Worm (Caenorhabditis elegans) whole organism, mixed stage, embryonic: ENCODE measurements around the gene Y38H6C.8.

ENCODE experiments used
- bed-3 ChIP-seq: fragments of 200-800 bp; sonication (Bioruptor generic); optimal IDR thresholded peaks from 3 replicates; lab custom pipeline; 2018; ENCODE audit warnings: mild to moderate bottlenecking, missing genetic modification characterization, moderate library complexity, missing compliant biosample characterization
- blmp-1 ChIP-seq: fragments of 150-350 bp; optimal IDR thresholded peaks from 2 replicates; lab custom pipeline; 2014; ENCODE audit warnings: missing biosample characterization, missing genetic modification characterization
- ceh-39 ChIP-seq: fragments of 150-350 bp; optimal IDR thresholded peaks from 2 replicates; lab custom pipeline; 2014; ENCODE audit warnings: missing biosample characterization, missing genetic modification characterization
- ceh-43 ChIP-seq: fragments of 200-800 bp; sonication (Bioruptor generic); optimal IDR thresholded peaks from 2 replicates; lab custom pipeline; 2018; ENCODE audit warnings: mild to moderate bottlenecking, missing genetic modification characterization, moderate library complexity, missing compliant biosample characterization
- ceh-83 ChIP-seq: fragments of 200-800 bp; sonication (Bioruptor generic); optimal IDR thresholded peaks from 2 replicates; lab custom pipeline; 2018; ENCODE audit warnings: mild to moderate bottlenecking, missing genetic modification characterization, missing compliant biosample characterization
- ces-1 ChIP-seq: fragments of 150-350 bp; optimal IDR thresholded peaks from 2 replicates; lab custom pipeline; 2014; ENCODE audit warnings: missing biosample characterization, missing genetic modification reagents, missing genetic modification characterization
- cnd-1 ChIP-seq: fragments of 200-800 bp; sonication (Bioruptor generic); optimal IDR thresholded peaks from 2 replicates; lab custom pipeline; 2018; ENCODE audit warnings: mild to moderate bottlenecking, missing genetic modification characterization, missing compliant biosample characterization
- drap-1 ChIP-seq: fragments of 200-800 bp; sonication (Bioruptor generic); optimal IDR thresholded peaks from 3 replicates; lab custom pipeline; 2018; ENCODE audit warnings: mild to moderate bottlenecking, missing genetic modification characterization, missing compliant biosample characterization
- elt-1 ChIP-seq: sonication (generic microtip); optimal IDR thresholded peaks from 2 replicates; lab custom pipeline; 2017; ENCODE audit warnings: missing genetic modification characterization, mild to moderate bottlenecking, missing compliant biosample characterization, antibody characterized with exemption, moderate library complexity, borderline replicate concordance; ENCODE audit not compliant: insufficient read depth
- elt-3 ChIP-seq: fragments of 150-350 bp; optimal IDR thresholded peaks from 2 replicates; lab custom pipeline; 2014; ENCODE audit warnings: missing biosample characterization, missing genetic modification characterization
- flh-1 ChIP-seq: fragments of 200-800 bp; sonication (Bioruptor generic); optimal IDR thresholded peaks from 2 replicates; lab custom pipeline; 2018; ENCODE audit warnings: mild to moderate bottlenecking, missing genetic modification characterization, moderate library complexity, missing compliant biosample characterization
- lin-13 ChIP-seq: fragments of 150-350 bp; optimal IDR thresholded peaks from 2 replicates; lab custom pipeline; 2014; ENCODE audit warnings: missing biosample characterization, missing genetic modification characterization
- lin-32 ChIP-seq: fragments of 200-800 bp; sonication (Bioruptor generic); optimal IDR thresholded peaks from 2 replicates; lab custom pipeline; 2018; ENCODE audit warnings: mild to moderate bottlenecking, missing genetic modification characterization, missing compliant biosample characterization
- lsy-2 ChIP-seq: fragments of 150-350 bp; optimal IDR thresholded peaks from 2 replicates; lab custom pipeline; 2014; ENCODE audit warnings: missing biosample characterization, missing genetic modification characterization
- mep-1 ChIP-seq: fragments of 150-350 bp; optimal IDR thresholded peaks from 2 replicates; lab custom pipeline; 2017; ENCODE audit warnings: missing biosample characterization, missing genetic modification reagents, missing genetic modification characterization, inconsistent platforms
- mls-2 ChIP-seq: sonication (generic microtip); optimal IDR thresholded peaks from 2 replicates; lab custom pipeline; 2016; ENCODE audit warnings: mild to moderate bottlenecking, missing genetic modification characterization, moderate library complexity, missing compliant biosample characterization
- nhr-12 ChIP-seq: fragments of 150-350 bp; optimal IDR thresholded peaks from 2 replicates; lab custom pipeline; 2014; ENCODE audit warnings: missing biosample characterization, missing genetic modification characterization
- nhr-2 ChIP-seq: fragments of 150-350 bp; optimal IDR thresholded peaks from 2 replicates; lab custom pipeline; 2014; ENCODE audit warnings: missing biosample characterization, missing genetic modification characterization
- nhr-237 ChIP-seq: fragments of 150-350 bp; optimal IDR thresholded peaks from 2 replicates; lab custom pipeline; 2014; ENCODE audit warnings: missing biosample characterization, missing genetic modification characterization
- nhr-28 ChIP-seq: fragments of 150-350 bp; optimal IDR thresholded peaks from 2 replicates; lab custom pipeline; 2014; ENCODE audit warnings: missing biosample characterization, missing genetic modification characterization
- nhr-76 ChIP-seq: sonication (generic microtip); optimal IDR thresholded peaks from 2 replicates; lab custom pipeline; 2017; ENCODE audit warnings: missing biosample characterization, missing genetic modification characterization
- pha-4 ChIP-seq: fragments of 150-350 bp; optimal IDR thresholded peaks from 2 replicates; lab custom pipeline; 2018; ENCODE audit warnings: missing biosample characterization, missing genetic modification reagents, missing genetic modification characterization
- sem-2 ChIP-seq: fragments of 200-800 bp; sonication (Bioruptor generic); optimal IDR thresholded peaks from 2 replicates; lab custom pipeline; 2018; ENCODE audit warnings: mild to moderate bottlenecking, missing genetic modification characterization, missing compliant biosample characterization
- sptf-1 ChIP-seq: sonication (generic microtip); optimal IDR thresholded peaks from 2 replicates; lab custom pipeline; 2017; ENCODE audit warnings: mild to moderate bottlenecking, missing genetic modification characterization, moderate library complexity, missing compliant biosample characterization
- tbx-8 ChIP-seq: fragments of 200-800 bp; sonication (Bioruptor generic); optimal IDR thresholded peaks from 2 replicates; lab custom pipeline; 2018; ENCODE audit warnings: mild to moderate bottlenecking, missing genetic modification characterization, moderate library complexity, missing compliant biosample characterization
- unc-39 ChIP-seq: fragments of 150-350 bp; optimal IDR thresholded peaks from 2 replicates; lab custom pipeline; 2014; ENCODE audit warnings: missing biosample characterization, missing genetic modification characterization
- unc-62 ChIP-seq: fragments of 150-350 bp; optimal IDR thresholded peaks from 2 replicates; lab custom pipeline; 2014; ENCODE audit warnings: missing biosample characterization, missing genetic modification reagents, missing genetic modification characterization
- zip-8 ChIP-seq: fragments of 150-350 bp; optimal IDR thresholded peaks from 2 replicates; lab custom pipeline; 2014; ENCODE audit warnings: missing biosample characterization, missing genetic modification characterization
- ztf-11 ChIP-seq: fragments of 150-350 bp; optimal IDR thresholded peaks from 2 replicates; lab custom pipeline; 2014; ENCODE audit warnings: missing biosample characterization, missing genetic modification characterization

Y38H6C.8 gene

ce11 chrV:20527493-20527892 lies 13.7 kb downstream of the Y38H6C.8 start, which contains the start of gene Y38H6C.13:
Y38H6C.13 (plus strand) TSS chrV:20527793.
- TF ChIP-seq lin-32, result no peak
- TF ChIP-seq bed-3, result no peak
- no peak for TF ChIP-seq ces-1 (GFP tag; lab: Kevin White, UChicago)
- TF ChIP-seq drap-1 (GFP tag; lab: Kevin White, UChicago), result no peak
- no peak for TF ChIP-seq nhr-12 (tag; lab: Kevin White, UChicago)
- no peak for TF ChIP-seq ztf-11
- TF ChIP-seq unc-39 (tag; lab: Kevin White, UChicago), result no peak
- no peak for TF ChIP-seq sptf-1
- TF ChIP-seq cnd-1 (tag; lab: Kevin White, UChicago), result no peak
- TF ChIP-seq unc-62 (GFP tag; lab: Kevin White, UChicago), result no peak
- no peak for TF ChIP-seq nhr-2 (tag; lab: Kevin White, UChicago)
- TF ChIP-seq mls-2 (tag; lab: Kevin White, UChicago), result no peak
- TF ChIP-seq nhr-76 (tag; lab: Kevin White, UChicago), result no peak
- TF ChIP-seq elt-3, result no peak
- no peak for TF ChIP-seq sem-2 (GFP tag; lab: Kevin White, UChicago)

- peak; percentile 15 for TF ChIP-seq ces-1 (GFP tag; lab: Kevin White, UChicago)
- no peak for TF ChIP-seq lin-13 (tag; lab: Kevin White, UChicago)
Measured at ce11 chrV:20534072-20534471, 20.3 kb downstream of the Y38H6C.8 start, which contains the start of gene famh-161. famh-161 (minus strand) TSS chrV:20534172.

- TF ChIP-seq ceh-39, result no peak
- TF ChIP-seq mls-2 (tag; lab: Kevin White, UChicago), result no peak
- TF ChIP-seq flh-1 (GFP tag; lab: Kevin White, UChicago), result no peak
- TF ChIP-seq drap-1 (GFP tag; lab: Kevin White, UChicago), result no peak
- TF ChIP-seq elt-3, result no peak
- no peak for TF ChIP-seq nhr-76 (tag; lab: Kevin White, UChicago)
- no peak for TF ChIP-seq unc-62 (GFP tag; lab: Kevin White, UChicago)
- no peak for TF ChIP-seq elt-1 (tag; lab: Kevin White, UChicago)
- TF ChIP-seq nhr-237 (tag; lab: Kevin White, UChicago), result no peak
Measured at ce11 chrV:20536208-20536607, 22.4 kb downstream of the Y38H6C.8 start, which contains the start of gene Y38H6C.15. Y38H6C.15 (minus strand) TSS chrV:20536308.

- TF ChIP-seq sem-2 (GFP tag; lab: Kevin White, UChicago) (no peak), ceh-43 (no peak), lin-13 (tag; lab: Kevin White, UChicago) (no peak), elt-3 (no peak), nhr-2 (tag; lab: Kevin White, UChicago) (no peak), unc-62 (GFP tag; lab: Kevin White, UChicago) (no peak), nhr-12 (tag; lab: Kevin White, UChicago) (no peak), drap-1 (GFP tag; lab: Kevin White, UChicago) (no peak), lin-32 (no peak), bed-3 (no peak), zip-8 (tag; lab: Kevin White, UChicago) (no peak), nhr-28 (tag; lab: Kevin White, UChicago) (no peak), lsy-2 (tag; lab: Kevin White, UChicago) (no peak), flh-1 (GFP tag; lab: Kevin White, UChicago) (no peak), nhr-237 (tag; lab: Kevin White, UChicago) (no peak)
Measured at ce11 chrV:20539055-20539454, 25.3 kb downstream of the Y38H6C.8 start, which contains the start of gene Y38H6C.16. Y38H6C.16 (minus strand) TSS chrV:20539347.

- TF ChIP-seq flh-1 (GFP tag; lab: Kevin White, UChicago), result no peak
- TF ChIP-seq elt-3, result no peak
- TF ChIP-seq mep-1, result no peak
- TF ChIP-seq nhr-237 (tag; lab: Kevin White, UChicago), result no peak
- no peak for TF ChIP-seq lin-13 (tag; lab: Kevin White, UChicago)
- TF ChIP-seq blmp-1 (tag; lab: Kevin White, UChicago), result no peak
- TF ChIP-seq drap-1 (GFP tag; lab: Kevin White, UChicago), result no peak
- TF ChIP-seq nhr-76 (tag; lab: Kevin White, UChicago), result no peak
- no peak for TF ChIP-seq pha-4
- no peak for TF ChIP-seq nhr-12 (tag; lab: Kevin White, UChicago)
- TF ChIP-seq tbx-8 (GFP tag; lab: Kevin White, UChicago), result no peak
Measured at ce11 chrV:20544092-20544491, 30.3 kb downstream of the Y38H6C.8 start, which contains the start of gene slc-36.3. slc-36.3 (minus strand) TSS chrV:20544192.

- TF ChIP-seq lsy-2 (tag; lab: Kevin White, UChicago) (no peak), elt-3 (no peak), nhr-28 (tag; lab: Kevin White, UChicago) (no peak), mls-2 (tag; lab: Kevin White, UChicago) (no peak), ceh-83 (GFP tag; lab: Kevin White, UChicago) (no peak), nhr-76 (tag; lab: Kevin White, UChicago) (no peak)
Measured at ce11 chrV:20544610-20545009, 30.8 kb downstream of the Y38H6C.8 start.
